Fruit fly (Drosophila melanogaster) whole organism, embryonic: ENCODE data around the gene Tom.

Experiments
- BtbVII ChIP-seq: fragments of 200-800 bp; sonication (Bioruptor generic); optimal IDR thresholded peaks from 3 replicates; lab custom pipeline; 2017; ENCODE audit warnings: missing biosample characterization, mild to moderate bottlenecking, missing genetic modification characterization
- CG10321 ChIP-seq: fragments of 200-800 bp; sonication (Bioruptor generic); IDR thresholded peaks from 2 replicates; pipeline ENCODE4 v1.3.6; 2022; ENCODE audit warnings: missing biosample characterization, missing genetic modification characterization
- CG15269 ChIP-seq: fragments of 200-800 bp; sonication (Bioruptor generic); optimal IDR thresholded peaks from 2 replicates; lab custom pipeline; 2018; ENCODE audit warnings: missing biosample characterization, mild to moderate bottlenecking, missing genetic modification characterization, moderate library complexity
- CG15479 ChIP-seq: fragments of 200-800 bp; sonication (Bioruptor generic); optimal IDR thresholded peaks from 3 replicates; lab custom pipeline; 2019; ENCODE audit warnings: missing biosample characterization, mild to moderate bottlenecking, missing genetic modification characterization, moderate library complexity
- CG15601 ChIP-seq: fragments of 200-800 bp; sonication (Bioruptor generic); optimal IDR thresholded peaks from 3 replicates; lab custom pipeline; 2019; ENCODE audit warnings: missing biosample characterization, mild to moderate bottlenecking, missing genetic modification characterization, moderate library complexity
- CG16815 ChIP-seq: fragments of 200-800 bp; sonication (Bioruptor generic); optimal IDR thresholded peaks from 3 replicates; lab custom pipeline; 2017; ENCODE audit warnings: missing biosample characterization, mild to moderate bottlenecking, missing genetic modification characterization
- CG16863 ChIP-seq: fragments of 200-800 bp; sonication (Bioruptor generic); optimal IDR thresholded peaks from 3 replicates; lab custom pipeline; 2016; ENCODE audit warnings: missing biosample characterization, missing genetic modification characterization
- CG1832 ChIP-seq: fragments of 200-800 bp; sonication (Bioruptor generic); optimal IDR thresholded peaks from 2 replicates; lab custom pipeline; 2017; ENCODE audit warnings: missing biosample characterization, mild to moderate bottlenecking, missing genetic modification characterization, inconsistent platforms
- CG18599 ChIP-seq: fragments of 200-800 bp; sonication (Bioruptor generic); optimal IDR thresholded peaks from 3 replicates; lab custom pipeline; 2017; ENCODE audit warnings: missing biosample characterization, missing genetic modification characterization, mild to moderate bottlenecking, moderate library complexity, missing genetic modification reagents
- CG18619 ChIP-seq: fragments of 200-800 bp; sonication (Bioruptor generic); optimal IDR thresholded peaks from 3 replicates; lab custom pipeline; 2017; ENCODE audit warnings: missing biosample characterization, mild to moderate bottlenecking, missing genetic modification characterization
- CG2199 ChIP-seq: fragments of 200-800 bp; sonication (Bioruptor generic); IDR thresholded peaks from 3 replicates; pipeline ENCODE4 v1.3.6; 2022; ENCODE audit warnings: missing biosample characterization, missing genetic modification characterization
- CG2678 ChIP-seq: fragments of 200-800 bp; sonication (Bioruptor generic); optimal IDR thresholded peaks from 3 replicates; lab custom pipeline; 2019; ENCODE audit warnings: missing biosample characterization, mild to moderate bottlenecking, missing genetic modification characterization, moderate library complexity
- CG32772 ChIP-seq: fragments of 200-800 bp; sonication (Bioruptor generic); IDR thresholded peaks from 2 replicates; pipeline ENCODE4 v1.3.6; 2022; ENCODE audit warnings: missing biosample characterization, missing genetic modification characterization
- CG4820 ChIP-seq: fragments of 200-800 bp; sonication (Bioruptor generic); optimal IDR thresholded peaks from 3 replicates; lab custom pipeline; 2016; ENCODE audit warnings: missing biosample characterization, missing genetic modification characterization
- CG5180 ChIP-seq: fragments of 200-800 bp; sonication (Bioruptor generic); optimal IDR thresholded peaks from 3 replicates; lab custom pipeline; 2017; ENCODE audit warnings: missing biosample characterization, missing genetic modification characterization, mild to moderate bottlenecking, moderate library complexity, missing genetic modification reagents
- CG6254 ChIP-seq: fragments of 200-800 bp; sonication (Bioruptor generic); optimal IDR thresholded peaks from 3 replicates; lab custom pipeline; 2017; ENCODE audit warnings: mild to moderate bottlenecking, missing biosample characterization, missing genetic modification reagents, missing genetic modification characterization
- CG6813 ChIP-seq: fragments of 200-800 bp; sonication (Bioruptor generic); optimal IDR thresholded peaks from 2 replicates; lab custom pipeline; 2017; ENCODE audit warnings: missing biosample characterization, missing genetic modification characterization, mild to moderate bottlenecking, moderate library complexity, missing genetic modification reagents
- CG8281 ChIP-seq: fragments of 200-800 bp; sonication (Bioruptor generic); optimal IDR thresholded peaks from 2 replicates; lab custom pipeline; 2018; ENCODE audit warnings: missing biosample characterization, mild to moderate bottlenecking, missing genetic modification characterization, moderate library complexity
- CG8290 ChIP-seq, 3 experiments: fragments of 200-800 bp; sonication (Bioruptor generic); optimal IDR thresholded peaks; 2 replicates each; lab custom pipeline; 2016 to 2019; ENCODE audit warnings: missing biosample characterization in 3 of 3, missing genetic modification characterization in 3 of 3, mild to moderate bottlenecking in 2 of 3, moderate library complexity in 1 of 3
- CG9727 ChIP-seq: fragments of 200-800 bp; sonication (Bioruptor generic); optimal IDR thresholded peaks from 3 replicates; lab custom pipeline; 2017; ENCODE audit warnings: missing biosample characterization, mild to moderate bottlenecking, missing genetic modification characterization
- CG9932 ChIP-seq: fragments of 200-800 bp; sonication (Bioruptor generic); IDR thresholded peaks from 2 replicates; pipeline ENCODE4 v1.3.6; 2022; ENCODE audit warnings: missing biosample characterization, missing genetic modification characterization
- Camta ChIP-seq: fragments of 200-800 bp; sonication (Bioruptor generic); optimal IDR thresholded peaks from 2 replicates; lab custom pipeline; 2016; ENCODE audit warnings: missing biosample characterization, missing genetic modification characterization
- Dek ChIP-seq: fragments of 200-800 bp; sonication (Bioruptor generic); optimal IDR thresholded peaks from 3 replicates; lab custom pipeline; 2019; ENCODE audit warnings: missing biosample characterization, mild to moderate bottlenecking, missing genetic modification characterization, moderate library complexity
- Dp ChIP-seq: fragments of 200-800 bp; sonication (Bioruptor generic); optimal IDR thresholded peaks from 2 replicates; lab custom pipeline; 2018; ENCODE audit warnings: missing biosample characterization, mild to moderate bottlenecking, missing genetic modification characterization, moderate library complexity
- Drgx ChIP-seq: fragments of 200-800 bp; sonication (Bioruptor generic); IDR thresholded peaks from 2 replicates; pipeline ENCODE4 v1.3.6; 2022; ENCODE audit warnings: missing biosample characterization, missing genetic modification characterization
- HLHmδ ChIP-seq: fragments of 200-800 bp; sonication (Bioruptor generic); optimal IDR thresholded peaks from 2 replicates; lab custom pipeline; 2018; ENCODE audit warnings: missing biosample characterization, mild to moderate bottlenecking, missing genetic modification characterization, moderate library complexity
- MTF-1 ChIP-seq: fragments of 200-800 bp; sonication (Bioruptor generic); optimal IDR thresholded peaks from 2 replicates; lab custom pipeline; 2018; ENCODE audit warnings: missing biosample characterization, mild to moderate bottlenecking, missing genetic modification characterization, borderline replicate concordance
- Med ChIP-seq: fragments of 200-800 bp; sonication (Bioruptor generic); peaks from one replicate; lab custom pipeline; 2016; ENCODE audit warnings: missing biosample characterization, missing genetic modification characterization, mild to moderate bottlenecking, inconsistent platforms, moderate library complexity
- Side ChIP-seq: fragments of 200-800 bp; sonication (Bioruptor generic); optimal IDR thresholded peaks from 2 replicates; lab custom pipeline; 2016; ENCODE audit warnings: missing biosample characterization, missing genetic modification characterization
- Taf1 ChIP-seq: fragments of 200-800 bp; sonication (Bioruptor generic); IDR thresholded peaks from 2 replicates; pipeline ENCODE4 v1.3.6; 2022; ENCODE audit warnings: missing biosample characterization, missing genetic modification characterization
- aop ChIP-seq: fragments of 200-800 bp; sonication (Bioruptor generic); IDR thresholded peaks from 2 replicates; pipeline ENCODE4 v1.3.6; 2022; ENCODE audit warnings: missing biosample characterization, missing genetic modification characterization
- ara ChIP-seq: fragments of 200-800 bp; sonication (Bioruptor generic); IDR thresholded peaks from 2 replicates; pipeline ENCODE4 v1.3.6; 2022; ENCODE audit warnings: missing biosample characterization, missing genetic modification characterization
- cad ChIP-seq: fragments of >200 bp; optimal IDR thresholded peaks from 2 replicates; lab custom pipeline; 2017; ENCODE audit warnings: missing biosample characterization, missing genetic modification characterization
- dati ChIP-seq: fragments of 200-800 bp; sonication (Bioruptor generic); IDR thresholded peaks from 2 replicates; pipeline ENCODE4 v1.3.6; 2022; ENCODE audit warnings: missing biosample characterization, missing genetic modification characterization
- ewg ChIP-seq: fragments of 200-800 bp; sonication (Bioruptor generic); optimal IDR thresholded peaks from 3 replicates; lab custom pipeline; 2017; ENCODE audit warnings: mild to moderate bottlenecking, missing biosample characterization, missing genetic modification reagents, missing genetic modification characterization
- luna ChIP-seq: fragments of 200-800 bp; sonication (Bioruptor generic); optimal IDR thresholded peaks from 2 replicates; lab custom pipeline; 2016; ENCODE audit warnings: missing biosample characterization, missing genetic modification characterization
- org-1 ChIP-seq: fragments of 200-800 bp; sonication (Bioruptor generic); optimal IDR thresholded peaks from 2 replicates; lab custom pipeline; 2017; ENCODE audit warnings: missing biosample characterization, missing genetic modification characterization
- pan ChIP-seq, 4 experiments: fragments of >200 bp in 3 of 4; fragments of 200-800 bp in 1 of 4; sonication (Bioruptor generic) in 1 of 4; optimal IDR thresholded peaks in 3 of 4; IDR thresholded peaks in 1 of 4; 2 replicates each; pipeline versions ENCODE4 v1.3.6 to Lab custom; 2017 to 2022; ENCODE audit warnings: missing biosample characterization in 2 of 4, missing genetic modification characterization in 2 of 4, mixed read lengths in 1 of 4
- prd ChIP-seq, 3 experiments: fragments of >200 bp in 2 of 3; fragments of 200-800 bp in 1 of 3; sonication (Bioruptor generic) in 1 of 3; optimal IDR thresholded peaks in 2 of 3; IDR thresholded peaks in 1 of 3; 2 replicates in 2 of 3; 3 replicates in 1 of 3; pipeline versions ENCODE4 v1.3.6 to Lab custom; 2017 to 2022; ENCODE audit warnings: missing biosample characterization in 1 of 3, missing genetic modification characterization in 1 of 3
- repo ChIP-seq: fragments of 200-800 bp; sonication (Bioruptor generic); optimal IDR thresholded peaks from 2 replicates; lab custom pipeline; 2016; ENCODE audit warnings: missing biosample characterization, missing genetic modification characterization
- run ChIP-seq: fragments of 200-800 bp; sonication (Bioruptor generic); optimal IDR thresholded peaks from 3 replicates; lab custom pipeline; 2018; ENCODE audit warnings: missing biosample characterization, mild to moderate bottlenecking, missing genetic modification characterization
- sug ChIP-seq: fragments of 200-800 bp; optimal IDR thresholded peaks from 2 replicates; lab custom pipeline; 2019; ENCODE audit warnings: missing biosample characterization, mild to moderate bottlenecking, missing genetic modification characterization, moderate library complexity
- tll ChIP-seq, 2 experiments: fragments of 200-800 bp in 1 of 2; fragments of >200 bp in 1 of 2; sonication (Bioruptor generic) in 1 of 2; optimal IDR thresholded peaks; 2 replicates each; lab custom pipeline; 2017 to 2019; ENCODE audit warnings: missing biosample characterization in 2 of 2, missing genetic modification characterization in 2 of 2, mild to moderate bottlenecking in 1 of 2, moderate library complexity in 1 of 2
- twi ChIP-seq: fragments of 200-800 bp; optimal IDR thresholded peaks from 2 replicates; lab custom pipeline; 2019; ENCODE audit warnings: missing biosample characterization, mild to moderate bottlenecking, missing genetic modification characterization, moderate library complexity
- unc-4 ChIP-seq: fragments of 200-800 bp; sonication (Bioruptor generic); IDR thresholded peaks from 2 replicates; pipeline ENCODE4 v1.3.6; 2022; ENCODE audit warnings: missing biosample characterization, missing genetic modification characterization; ENCODE audit not compliant: partially characterized antibody
- zen ChIP-seq: fragments of 200-800 bp; sonication (Bioruptor generic); optimal IDR thresholded peaks from 3 replicates; lab custom pipeline; 2018; ENCODE audit warnings: missing biosample characterization, mild to moderate bottlenecking, missing genetic modification characterization, moderate library complexity

Tom gene

DNA sequence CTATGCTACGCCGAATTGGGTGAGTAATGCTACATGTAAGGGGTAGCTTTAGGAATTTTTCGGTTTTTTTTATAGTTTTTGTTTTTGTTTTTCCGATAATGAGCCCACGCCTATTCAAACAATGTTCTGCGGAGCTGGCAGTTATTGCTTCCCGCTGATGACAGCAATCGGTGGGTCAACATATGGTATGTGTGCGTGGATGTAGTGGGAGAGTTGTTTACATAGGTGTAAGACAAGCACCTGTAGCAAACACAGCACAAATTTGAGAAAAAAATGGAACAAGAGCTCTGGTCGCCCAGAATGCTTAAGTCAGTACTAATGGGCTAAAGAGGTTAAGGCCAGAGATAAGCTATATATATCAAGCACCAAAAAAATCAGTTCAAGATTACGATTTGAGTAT is 19.1 kb downstream of the Tom start (continued):
- TF ChIP-seq CG5180 (no peak), MTF-1 (GFP tag; lab: Kevin White, UChicago) (peak; percentile 36), Side (no peak), Camta (no peak), ewg (GFP tag; lab: Kevin White, UChicago) (no peak), CG9727 (GFP tag; lab: Kevin White, UChicago) (peak; percentile 1), dati (GFP tag; lab: Robert Waterston, UW) (no peak), HLHmδ (peak; percentile 41), CG2678 (peak; percentile 9), CG6254 (GFP tag; lab: Kevin White, UChicago) (peak; percentile 24), unc-4 (no peak), CG6813 (GFP tag; lab: Kevin White, UChicago) (peak; percentile 48), BtbVII (GFP tag; lab: Kevin White, UChicago) (peak; percentile 3), twi (tag; lab: Kevin White, UChicago) (peak; percentile 81), tll (GFP tag; optimal IDR thresholded peaks at IDR 0.05; lab: Kevin White, UChicago) (peak in 1 of 2 experiments; percentile 3), Med (GFP tag; lab: Kevin White, UChicago) (peak; percentile 68), CG9932 (GFP tag; lab: Robert Waterston, UW) (peak; percentile 18; the same call in 1 of the 2 replicates), CG8290 (GFP tag; optimal IDR thresholded peaks at IDR 0.05; lab: Kevin White, UChicago) (no peak), CG8290 (tag; optimal IDR thresholded peaks at IDR 0.05; lab: Kevin White, UChicago) (peak in 1 of 2 experiments; percentile 8), CG32772 (GFP tag; lab: Robert Waterston, UW) (peak; percentile 45; the same call in 1 of the 2 replicates), luna (GFP tag; lab: Kevin White, UChicago) (no peak)

DNA sequence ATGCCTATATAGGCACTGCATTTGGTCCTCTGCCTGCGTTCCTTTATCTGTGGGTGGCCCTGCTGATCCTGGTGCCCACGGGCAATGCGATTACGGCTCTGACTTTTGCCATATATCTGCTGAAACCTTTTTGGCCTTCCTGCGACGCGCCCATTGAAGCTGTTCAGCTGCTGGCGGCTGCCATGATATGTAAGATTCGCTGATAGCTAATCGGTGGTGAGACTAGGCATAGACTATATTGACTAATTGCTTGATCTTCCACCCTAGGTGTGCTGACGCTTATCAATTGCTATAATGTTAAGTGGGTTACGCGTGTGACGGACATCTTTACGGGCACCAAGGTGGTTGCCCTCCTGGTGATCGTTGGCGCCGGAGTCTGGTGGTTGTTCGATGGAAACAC is 20.7 kb downstream of the Tom start:
- TF ChIP-seq pan (optimal IDR thresholded peaks at IDR 0.05; lab: Kevin White, UChicago), result no peak
- TF ChIP-seq pan (GFP tag; optimal IDR thresholded peaks at IDR 0.05 in 1 of 2, IDR thresholded peaks at IDR 0.05 in 1 of 2), result no peak
- TF ChIP-seq CG8281 (tag; lab: Kevin White, UChicago), result no peak
- TF ChIP-seq CG18619 (GFP tag; lab: Kevin White, UChicago), result no peak
- no peak for TF ChIP-seq CG16815 (GFP tag; lab: Kevin White, UChicago)
- peak; percentile 74 for TF ChIP-seq CG15479 (GFP tag; lab: Kevin White, UChicago)
- no peak for TF ChIP-seq dati (GFP tag; lab: Robert Waterston, UW)
- TF ChIP-seq zen (tag; lab: Kevin White, UChicago), result peak; percentile 91
- TF ChIP-seq HLHmδ, result no peak
- no peak for TF ChIP-seq prd (optimal IDR thresholded peaks at IDR 0.05; lab: Kevin White, UChicago)
- no peak for TF ChIP-seq prd (GFP tag; IDR thresholded peaks at IDR 0.05; lab: Robert Waterston, UW)
- no peak for TF ChIP-seq CG15601 (tag; lab: Kevin White, UChicago)
- TF ChIP-seq CG10321 (GFP tag; lab: Robert Waterston, UW), result no peak
- peak; percentile 23 for TF ChIP-seq sug (tag; lab: Kevin White, UChicago)
- TF ChIP-seq Drgx (GFP tag; lab: Robert Waterston, UW), result no peak
- no peak for TF ChIP-seq CG4820 (GFP tag; lab: Kevin White, UChicago)
- peak in 1 of 2 experiments; percentile 2 for TF ChIP-seq tll (GFP tag; optimal IDR thresholded peaks at IDR 0.05; lab: Kevin White, UChicago)

DNA sequence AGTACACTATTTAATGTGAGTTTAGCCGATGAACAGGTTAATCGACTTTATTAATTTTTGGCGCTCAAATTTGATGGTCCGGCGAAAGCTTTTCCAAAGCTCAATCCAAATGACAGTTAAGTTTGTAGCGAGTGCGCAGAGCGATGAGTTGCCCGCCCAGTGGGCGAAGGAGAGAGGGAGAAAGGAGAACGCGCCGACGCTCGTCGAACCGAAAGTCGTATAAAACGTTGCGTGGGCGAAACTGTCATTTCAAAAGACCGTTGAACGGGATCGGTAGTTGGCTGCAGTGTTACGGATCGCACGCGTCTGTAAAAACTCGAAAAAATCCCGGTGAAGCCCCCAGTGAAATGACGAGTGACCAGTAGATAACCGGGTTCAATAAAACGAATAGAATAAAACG is 22.9 kb downstream of the Tom start, which contains the start of gene Zip71B:
TSS of gene Zip71B (plus strand) at position 265 of the 400 bp plus-strand sequence.
- TF ChIP-seq aop (GFP tag; lab: Robert Waterston, UW) (no peak), Dp (peak; percentile 68), ara (GFP tag; lab: Robert Waterston, UW) (0 out of 2 replicates have a peak, but pooled peaks have one; percentile 5), Dek (tag; lab: Kevin White, UChicago) (no peak), cad (peak; percentile 16), org-1 (no peak), CG2199 (GFP tag; lab: Robert Waterston, UW) (0 out of 3 replicates have a peak, but pooled peaks have one; percentile 56), CG15269 (tag; lab: Kevin White, UChicago) (no peak), run (tag; lab: Kevin White, UChicago) (no peak), CG18599 (GFP tag; lab: Kevin White, UChicago) (no peak), CG5180 (peak; percentile 41), repo (GFP tag; lab: Kevin White, UChicago) (no peak), Taf1 (GFP tag; lab: Robert Waterston, UW) (no peak), CG1832 (GFP tag; lab: Kevin White, UChicago) (peak; percentile 39), CG16863 (GFP tag; lab: Kevin White, UChicago) (no peak)
